Fruit fly (Drosophila melanogaster) Kc167 (cell line): Measurements from ENCODE around the gene CG31174.

Experiments
- Myc ChIP-seq: fragments of >200 bp; optimal IDR thresholded peaks from 2 replicates; lab custom pipeline; 2017; ENCODE audit warnings: missing external identifiers
- Sin3A ChIP-seq: fragments of >200 bp; optimal IDR thresholded peaks from 2 replicates; lab custom pipeline; 2018; ENCODE audit warnings: missing external identifiers
- h ChIP-seq: fragments of >200 bp; optimal IDR thresholded peaks from 3 replicates; lab custom pipeline; 2018; ENCODE audit warnings: missing external identifiers
- insv ChIP-seq: fragments of >200 bp; optimal IDR thresholded peaks from 3 replicates; lab custom pipeline; 2018; ENCODE audit warnings: missing external identifiers
- psq ChIP-seq: fragments of >200 bp; optimal IDR thresholded peaks from 2 replicates; lab custom pipeline; 2017; ENCODE audit warnings: missing external identifiers
- ttk ChIP-seq: sonication (Bioruptor generic); optimal IDR thresholded peaks from 2 replicates; lab custom pipeline; 2017; ENCODE audit warnings: missing external identifiers

dm6 chr3R:21825775-21826558 lies 43.3 kb downstream of the CG31174 start:
- TF ChIP-seq psq (lab: Kevin White, UChicago) (no peak), Myc (lab: Kevin White, UChicago) (no peak), ttk (lab: Kevin White, UChicago) (no peak), h (lab: Kevin White, UChicago) (no peak), insv (lab: Kevin White, UChicago) (no peak), Sin3A (lab: Kevin White, UChicago) (no peak)
